Fruit fly (Drosophila melanogaster) whole organism, larva: ENCODE measurements around the gene CG11839.

Experiments used
- noc ChIP-seq: fragments of 200-800 bp; sonication (Bioruptor generic); optimal IDR thresholded peaks from 3 replicates; lab custom pipeline; 2019; ENCODE audit warnings: missing biosample characterization, mild to moderate bottlenecking, missing genetic modification characterization, moderate library complexity

Gene CG11839

dm6 chr3R:25097486-25097885 is 27.8 kb downstream of the CG11839 start, which contains the start of the genes CG33095 and CG33096:
Gene CG33095 (plus strand): TSS chr3R:25097672.
Gene CG33096 (plus strand): TSS chr3R:25097672.
- no peak for TF ChIP-seq noc (tag; lab: Kevin White, UChicago)

dm6 chr3R:25102253-25102652 is 32.5 kb downstream of the CG11839 start, which contains the start of gene CG45095:
Gene CG45095 (plus strand): TSS chr3R:25102553.
- TF ChIP-seq noc (tag; lab: Kevin White, UChicago), result no peak

- no peak for TF ChIP-seq noc (tag; lab: Kevin White, UChicago)
Observed at dm6 chr3R:25108932-25109331, 39.2 kb downstream of the CG11839 start, which contains the start of gene CG34027. Gene CG34027 (minus strand): TSS chr3R:25109032.

dm6 chr3R:25112466-25112939 is 42.8 kb downstream of the CG11839 start, which contains the start of gene Nepl16:
Gene Nepl16 (minus strand): TSS chr3R:25112516.
- no peak for TF ChIP-seq noc (tag; lab: Kevin White, UChicago)
